Worm (Caenorhabditis elegans): ENCODE results near the gene F02D8.9.

F02D8.9 gene

DNA sequence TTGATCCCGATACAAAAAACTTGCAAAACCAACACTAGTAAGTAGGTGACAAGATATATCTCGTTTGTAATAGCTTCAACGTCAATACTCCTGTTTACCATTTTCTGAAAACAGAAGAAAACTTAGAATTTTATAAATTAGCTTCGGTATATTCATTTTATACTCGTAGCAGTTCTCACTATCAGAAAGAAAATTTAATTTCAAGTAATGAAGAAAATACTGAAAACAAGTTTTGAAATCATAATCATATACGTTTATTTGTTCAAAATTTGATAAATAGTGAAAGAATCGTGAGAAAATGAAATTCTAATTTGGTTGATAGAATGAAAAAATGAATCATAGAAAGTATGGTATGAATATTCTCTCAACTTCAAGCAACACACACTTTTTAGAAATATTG lies 943 bp downstream of the F02D8.9 start, which contains the start of gene C30G7.5:
TSS of gene C30G7.5 (minus strand) at position 101 of the 400 bp plus-strand sequence.
- TF ChIP-seq ceh-39 (tag; optimal IDR thresholded peaks at IDR 0.05) (no peak), drap-1 (GFP tag; optimal IDR thresholded peaks at IDR 0.05) (no peak), ceh-43 (GFP tag; optimal IDR thresholded peaks at IDR 0.05) (no peak)

DNA sequence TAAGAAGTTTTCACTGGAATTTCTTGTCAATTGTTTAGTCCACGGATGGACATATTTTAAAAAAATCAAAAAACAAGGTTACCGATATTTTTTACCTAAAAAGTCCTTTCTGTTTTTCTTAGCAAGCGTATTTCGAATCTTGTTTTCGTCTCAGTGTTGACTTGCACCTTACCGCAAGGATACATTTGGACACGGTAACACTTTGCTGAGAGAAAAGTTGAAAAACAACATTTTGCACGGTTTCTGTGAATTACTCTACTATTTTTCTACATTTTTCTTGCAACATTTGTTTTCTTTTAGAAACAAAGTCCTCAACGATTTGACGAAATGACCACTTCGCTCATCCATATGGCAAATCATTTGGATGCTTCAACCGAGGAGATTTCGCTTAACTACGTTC lies 6.1 kb downstream of the F02D8.9 start, which contains the start of gene hil-1:
TSS of gene hil-1 (plus strand) at position 301 of the 400 bp plus-strand sequence.
- no peak for TF ChIP-seq ces-1 (GFP tag; optimal IDR thresholded peaks at IDR 0.05)
- no peak for TF ChIP-seq snpc-4 (tag; optimal IDR thresholded peaks at IDR 0.05)
- no peak for TF ChIP-seq ceh-39 (tag; optimal IDR thresholded peaks at IDR 0.05)
- TF ChIP-seq pha-4 (tag; optimal IDR thresholded peaks at IDR 0.05), result no peak
- TF ChIP-seq sptf-1 (tag; optimal IDR thresholded peaks at IDR 0.05), result no peak
- TF ChIP-seq ceh-43 (GFP tag; optimal IDR thresholded peaks at IDR 0.05), result no peak
- no peak for TF ChIP-seq unc-62 (GFP tag; optimal IDR thresholded peaks at IDR 0.05)
- TF ChIP-seq zip-8 (tag; optimal IDR thresholded peaks at IDR 0.05), result no peak
- no peak for TF ChIP-seq ceh-83 (GFP tag; optimal IDR thresholded peaks at IDR 0.05)
- no peak for TF ChIP-seq mls-2 (tag; optimal IDR thresholded peaks at IDR 0.05)
- no peak for TF ChIP-seq mab-5 (tag; optimal IDR thresholded peaks at IDR 0.05)
- no peak for TF ChIP-seq flh-1 (GFP tag; optimal IDR thresholded peaks at IDR 0.05)
- TF ChIP-seq blmp-1 (tag; optimal IDR thresholded peaks at IDR 0.05), result no peak
- no peak for TF ChIP-seq cnd-1 (tag; optimal IDR thresholded peaks at IDR 0.05)
- no peak for TF ChIP-seq nhr-76 (tag; optimal IDR thresholded peaks at IDR 0.05)

DNA sequence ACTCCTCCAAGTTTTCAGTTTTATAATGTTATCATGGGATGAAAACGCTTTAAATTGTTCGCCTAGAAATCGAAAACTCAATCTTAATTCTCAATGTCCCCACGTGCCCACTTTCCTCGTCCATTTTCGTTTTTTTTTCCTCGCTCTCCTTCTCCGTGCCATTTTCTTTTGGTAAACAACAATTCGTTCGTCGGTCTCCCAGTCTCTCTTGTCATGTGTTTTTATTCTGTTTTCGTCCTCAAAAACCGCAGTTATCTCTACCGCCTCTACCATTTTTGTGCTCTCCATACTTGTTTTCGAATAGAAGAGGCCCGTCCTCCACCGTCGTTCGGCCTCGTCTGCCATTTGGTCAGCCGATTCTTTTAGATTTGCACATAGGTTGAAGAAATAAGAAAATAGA lies 7.0 kb downstream of the F02D8.9 start:
- TF ChIP-seq ztf-11 (tag; optimal IDR thresholded peaks at IDR 0.05) (no peak), ceh-43 (GFP tag; optimal IDR thresholded peaks at IDR 0.05) (no peak), elt-3 (tag; optimal IDR thresholded peaks at IDR 0.05) (no peak)

DNA sequence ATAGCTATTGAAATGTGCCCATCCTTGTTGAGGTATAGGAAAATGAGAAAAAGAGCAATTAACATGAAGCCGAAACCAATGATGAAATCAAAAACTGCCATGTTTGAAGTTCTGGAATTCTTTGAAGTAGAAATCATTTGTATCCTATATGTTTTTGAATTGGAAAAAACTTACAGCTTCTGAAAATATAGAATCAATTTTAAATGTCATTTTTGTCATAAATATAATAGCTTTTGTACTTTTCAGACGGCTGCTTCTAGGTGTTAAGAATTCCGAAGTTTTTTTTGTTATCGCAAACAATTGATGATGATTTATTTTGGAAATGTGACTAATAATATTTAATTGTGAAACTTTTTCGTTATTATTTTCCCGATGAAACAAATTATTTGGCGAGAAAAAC lies 8.6 kb downstream of the F02D8.9 start, which contains the start of gene C30G7.4:
TSS of gene C30G7.4 (minus strand) at position 101 of the 400 bp plus-strand sequence.
- TF ChIP-seq elt-3 (tag; optimal IDR thresholded peaks at IDR 0.05) (no peak), M03D4.4 (tag; optimal IDR thresholded peaks at IDR 0.05) (no peak), nhr-237 (tag; optimal IDR thresholded peaks at IDR 0.05) (no peak), lin-32 (GFP tag; optimal IDR thresholded peaks at IDR 0.05) (no peak), lsy-2 (tag; optimal IDR thresholded peaks at IDR 0.05) (no peak), ceh-83 (GFP tag; optimal IDR thresholded peaks at IDR 0.05) (no peak), nhr-12 (tag; optimal IDR thresholded peaks at IDR 0.05) (no peak), mab-5 (tag; optimal IDR thresholded peaks at IDR 0.05) (no peak), bed-3 (GFP tag; optimal IDR thresholded peaks at IDR 0.05) (no peak), tbx-8 (GFP tag; optimal IDR thresholded peaks at IDR 0.05) (no peak)

DNA sequence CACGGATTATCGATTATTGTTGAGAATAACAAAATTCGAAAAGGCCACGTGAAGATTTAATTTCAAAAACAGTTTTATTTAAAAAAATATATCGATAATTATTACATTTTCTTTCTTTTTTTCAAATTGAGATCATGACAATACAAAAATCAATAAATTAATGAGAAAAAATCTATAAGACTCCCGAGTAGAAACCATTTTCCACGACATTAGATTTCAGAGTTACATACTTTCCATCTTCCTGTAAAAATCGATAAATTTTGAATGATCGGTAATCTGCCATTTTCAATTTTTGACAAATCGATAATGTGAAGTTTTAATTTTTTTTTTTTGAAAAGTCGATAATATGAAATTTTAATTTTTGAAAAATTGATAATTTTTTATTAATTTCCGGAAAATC lies 9.9 kb downstream of the F02D8.9 start, which contains the start of gene C30G7.3:
TSS of gene C30G7.3 (minus strand) at position 8 of the 400 bp plus-strand sequence.
- TF ChIP-seq mls-2 (tag; optimal IDR thresholded peaks at IDR 0.05) (no peak), ceh-39 (tag; optimal IDR thresholded peaks at IDR 0.05) (no peak), nhr-76 (tag; optimal IDR thresholded peaks at IDR 0.05) (no peak), elt-3 (tag; optimal IDR thresholded peaks at IDR 0.05) (no peak)

DNA sequence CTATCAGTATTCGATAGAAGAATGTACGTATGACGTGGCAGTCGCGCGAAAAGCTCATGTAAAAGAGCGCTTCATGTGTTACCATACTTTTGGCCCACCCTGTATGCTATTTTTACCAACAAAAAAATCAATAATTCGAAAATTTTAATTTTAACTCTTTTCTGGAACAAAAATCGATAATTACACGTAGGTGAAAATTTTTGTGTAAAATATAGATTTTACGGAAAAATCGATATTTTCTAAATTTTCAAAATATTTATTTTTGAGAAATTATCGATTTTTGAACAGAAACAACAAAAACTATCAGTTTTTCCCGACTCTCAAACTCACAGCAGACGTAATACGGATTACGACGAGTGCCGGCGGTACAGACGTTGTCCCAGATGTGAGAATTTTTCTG lies 10.5 kb downstream of the F02D8.9 start:
- TF ChIP-seq lsy-2 (tag; optimal IDR thresholded peaks at IDR 0.05) (no peak), blmp-1 (tag; optimal IDR thresholded peaks at IDR 0.05) (no peak)

DNA sequence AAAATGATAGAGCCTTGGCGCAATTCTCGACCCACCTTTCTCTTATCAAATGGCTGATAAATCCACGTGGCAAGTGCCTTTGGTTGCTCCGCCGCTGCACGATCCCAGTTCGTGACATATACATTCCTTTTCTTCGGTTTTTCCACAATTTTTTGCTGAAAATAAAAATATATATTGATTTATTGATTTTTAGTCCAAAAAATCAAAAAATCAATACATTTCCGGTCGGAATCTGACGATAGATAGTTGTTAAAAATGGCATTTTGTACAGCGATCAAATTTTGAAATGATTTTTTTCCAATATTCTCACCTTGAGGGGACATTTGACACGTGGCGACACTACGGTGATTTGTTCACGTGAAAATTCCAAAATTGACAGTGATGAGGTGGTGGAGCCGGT lies 11.8 kb downstream of the F02D8.9 start:
- TF ChIP-seq cnd-1 (tag; optimal IDR thresholded peaks at IDR 0.05) (no peak), lsy-2 (tag; optimal IDR thresholded peaks at IDR 0.05) (no peak), ztf-11 (tag; optimal IDR thresholded peaks at IDR 0.05) (no peak)

DNA sequence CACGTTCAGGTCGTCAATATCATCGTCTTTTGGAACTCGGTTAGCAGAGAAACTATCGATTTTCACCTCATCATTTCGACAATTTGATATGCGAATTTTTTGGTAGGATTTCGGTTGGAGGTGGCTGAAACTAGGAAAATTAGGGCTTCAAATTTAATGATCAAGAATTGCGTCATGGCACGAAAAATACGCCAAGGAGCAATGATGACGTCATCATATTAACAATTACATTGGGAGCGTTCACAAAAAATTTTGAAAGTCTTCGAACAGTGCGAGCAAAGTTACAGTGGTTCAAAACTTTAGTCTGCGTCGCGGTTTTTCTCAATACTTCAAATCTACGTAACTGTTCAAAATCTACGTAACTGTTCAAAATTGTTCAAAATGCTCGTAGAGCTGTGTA lies 12.7 kb downstream of the F02D8.9 start:
- TF ChIP-seq mls-2 (tag; optimal IDR thresholded peaks at IDR 0.05) (no peak), zip-8 (tag; optimal IDR thresholded peaks at IDR 0.05) (peak; percentile 96)

All from whole organism, mixed stage, embryonic.